Fruit fly (Drosophila melanogaster) Kc167 (cell line): ENCODE data around the gene CG31915.

ENCODE experiments used
- Sin3A ChIP-seq: fragments of >200 bp; optimal IDR thresholded peaks from 2 replicates; lab custom pipeline; 2018; ENCODE audit warnings: missing external identifiers
- insv ChIP-seq: fragments of >200 bp; optimal IDR thresholded peaks from 3 replicates; lab custom pipeline; 2018; ENCODE audit warnings: missing external identifiers

DNA sequence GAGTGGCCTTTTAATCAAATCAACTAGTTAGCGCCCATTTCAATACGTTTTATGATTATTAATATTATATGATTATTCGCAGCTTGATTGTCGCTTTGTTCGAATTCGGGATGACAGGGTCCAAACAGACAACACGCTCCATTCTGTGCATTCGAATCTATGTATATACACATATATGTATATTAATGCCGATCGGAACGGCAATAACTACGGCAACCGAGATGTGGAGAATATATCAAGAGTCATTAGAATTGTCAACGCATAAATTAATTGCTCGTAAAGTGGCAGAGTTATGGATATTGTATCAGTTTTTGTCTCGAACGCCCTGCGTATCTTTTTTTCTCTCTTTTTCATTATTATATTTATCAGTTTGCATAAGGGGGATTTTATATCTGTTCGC, 25.1 kb upstream of the CG31915 start:
- TF ChIP-seq Sin3A (lab: Kevin White, UChicago) (no peak), insv (no peak)
